Fruit fly (Drosophila melanogaster) whole organism, embryonic: ENCODE results near the gene cry.

ENCODE experiments used
- B-H1 ChIP-seq: fragments of 200-800 bp; sonication (Bioruptor generic); IDR thresholded peaks from 3 replicates; pipeline ENCODE4 v1.3.6; 2022; ENCODE audit warnings: missing biosample characterization, missing genetic modification characterization
- CG10267 ChIP-seq: fragments of 200-800 bp; sonication (Bioruptor generic); optimal IDR thresholded peaks from 2 replicates; lab custom pipeline; 2018; ENCODE audit warnings: missing biosample characterization, mild to moderate bottlenecking, missing genetic modification characterization, moderate library complexity
- CG12744 ChIP-seq: fragments of 200-800 bp; sonication (Bioruptor generic); optimal IDR thresholded peaks from 2 replicates; lab custom pipeline; 2016; ENCODE audit warnings: missing biosample characterization, missing genetic modification characterization
- CG15514 ChIP-seq: fragments of 200-800 bp; sonication (Bioruptor generic); optimal IDR thresholded peaks from 3 replicates; lab custom pipeline; 2017; ENCODE audit warnings: missing biosample characterization, missing genetic modification characterization, mild to moderate bottlenecking, moderate library complexity, missing genetic modification reagents
- CG1792 ChIP-seq: fragments of 200-800 bp; sonication (Bioruptor generic); optimal IDR thresholded peaks from 2 replicates; lab custom pipeline; 2016; ENCODE audit warnings: missing biosample characterization, missing genetic modification characterization
- CG18764 ChIP-seq: fragments of 200-800 bp; sonication (Bioruptor generic); optimal IDR thresholded peaks from 3 replicates; lab custom pipeline; 2016; ENCODE audit warnings: missing biosample characterization, missing genetic modification characterization
- CG2129 ChIP-seq: fragments of 200-800 bp; sonication (Bioruptor generic); IDR thresholded peaks from 2 replicates; pipeline ENCODE4 v1.3.6; 2022; ENCODE audit warnings: missing biosample characterization, missing genetic modification characterization; ENCODE audit not compliant: partially characterized antibody
- CG2678 ChIP-seq: fragments of 200-800 bp; sonication (Bioruptor generic); optimal IDR thresholded peaks from 3 replicates; lab custom pipeline; 2019; ENCODE audit warnings: missing biosample characterization, mild to moderate bottlenecking, missing genetic modification characterization, moderate library complexity
- CG2889 ChIP-seq: fragments of 200-800 bp; sonication (Bioruptor generic); IDR thresholded peaks from 3 replicates; pipeline ENCODE4 v1.3.6; 2022; ENCODE audit warnings: missing biosample characterization, missing genetic modification characterization
- CG3065 ChIP-seq: fragments of 200-800 bp; sonication (Bioruptor generic); optimal IDR thresholded peaks from 2 replicates; lab custom pipeline; 2016; ENCODE audit warnings: missing biosample characterization, missing genetic modification characterization
- CG4328 ChIP-seq: fragments of 200-800 bp; sonication (Bioruptor generic); optimal IDR thresholded peaks from 3 replicates; lab custom pipeline; 2017; ENCODE audit warnings: missing biosample characterization, missing genetic modification reagents, missing genetic modification characterization
- CG4854 ChIP-seq: fragments of 200-800 bp; sonication (Bioruptor generic); optimal IDR thresholded peaks from 2 replicates; lab custom pipeline; 2016; ENCODE audit warnings: missing biosample characterization, missing genetic modification characterization, inconsistent platforms
- CG6254 ChIP-seq: fragments of 200-800 bp; sonication (Bioruptor generic); optimal IDR thresholded peaks from 3 replicates; lab custom pipeline; 2017; ENCODE audit warnings: mild to moderate bottlenecking, missing biosample characterization, missing genetic modification reagents, missing genetic modification characterization
- CG6683 ChIP-seq: fragments of 200-800 bp; sonication (Bioruptor generic); optimal IDR thresholded peaks from 2 replicates; lab custom pipeline; 2017; ENCODE audit warnings: missing biosample characterization, mild to moderate bottlenecking, missing genetic modification characterization, missing genetic modification reagents
- CG7786 ChIP-seq: fragments of 200-800 bp; sonication (Bioruptor generic); optimal IDR thresholded peaks from 2 replicates; lab custom pipeline; 2016; ENCODE audit warnings: missing biosample characterization, missing genetic modification characterization
- CG7839 ChIP-seq: fragments of 200-800 bp; sonication (Bioruptor generic); optimal IDR thresholded peaks from 3 replicates; lab custom pipeline; 2018; ENCODE audit warnings: missing biosample characterization, mild to moderate bottlenecking, missing genetic modification characterization, moderate library complexity
- CG8944 ChIP-seq: fragments of 200-800 bp; sonication (Bioruptor generic); optimal IDR thresholded peaks from 3 replicates; lab custom pipeline; 2016; ENCODE audit warnings: missing biosample characterization, missing genetic modification characterization
- CTCF ChIP-seq: fragments of 200-800 bp; sonication (Bioruptor generic); optimal IDR thresholded peaks from 2 replicates; lab custom pipeline; 2017; ENCODE audit warnings: missing biosample characterization, mild to moderate bottlenecking, missing genetic modification characterization, moderate library complexity
- Camta ChIP-seq: fragments of 200-800 bp; sonication (Bioruptor generic); optimal IDR thresholded peaks from 2 replicates; lab custom pipeline; 2016; ENCODE audit warnings: missing biosample characterization, missing genetic modification characterization
- Fer3 ChIP-seq: fragments of 200-800 bp; sonication (Bioruptor generic); optimal IDR thresholded peaks from 2 replicates; lab custom pipeline; 2018; ENCODE audit warnings: missing biosample characterization, mild to moderate bottlenecking, missing genetic modification characterization, moderate library complexity
- HLH4C ChIP-seq: fragments of 200-800 bp; sonication (Bioruptor generic); IDR thresholded peaks from 3 replicates; pipeline ENCODE4 v1.3.6; 2022; ENCODE audit warnings: missing biosample characterization, missing genetic modification characterization; ENCODE audit not compliant: partially characterized antibody
- Hmr ChIP-seq: fragments of 200-800 bp; sonication (Bioruptor generic); optimal IDR thresholded peaks from 3 replicates; lab custom pipeline; 2017; ENCODE audit warnings: mild to moderate bottlenecking, missing biosample characterization, missing genetic modification reagents, missing genetic modification characterization
- Hr51 ChIP-seq, 2 experiments: fragments of 200-800 bp; sonication (Bioruptor generic); optimal IDR thresholded peaks; 2 replicates in 1 of 2; 3 replicates in 1 of 2; lab custom pipeline; 2016 to 2018; ENCODE audit warnings: missing biosample characterization in 2 of 2, missing genetic modification characterization in 2 of 2, mild to moderate bottlenecking in 1 of 2, moderate library complexity in 1 of 2
- Hsf ChIP-seq: fragments of 200-800 bp; sonication (Bioruptor generic); optimal IDR thresholded peaks from 3 replicates; lab custom pipeline; 2016; ENCODE audit warnings: missing biosample characterization, missing genetic modification characterization
- Kr ChIP-seq: fragments of 200-800 bp; sonication (Bioruptor generic); optimal IDR thresholded peaks from 2 replicates; lab custom pipeline; 2017; ENCODE audit warnings: missing biosample characterization, mild to moderate bottlenecking, missing genetic modification characterization
- NfI ChIP-seq: fragments of 200-800 bp; sonication (Bioruptor generic); optimal IDR thresholded peaks from 3 replicates; lab custom pipeline; 2018; ENCODE audit warnings: missing biosample characterization, mild to moderate bottlenecking, missing genetic modification characterization, moderate library complexity
- Pdp1 ChIP-seq, 2 experiments: fragments of 200-800 bp; sonication (Bioruptor generic); optimal IDR thresholded peaks; 3 replicates each; lab custom pipeline; 2016; ENCODE audit warnings: missing biosample characterization in 2 of 2, missing genetic modification characterization in 2 of 2, mild to moderate bottlenecking in 1 of 2, moderate library complexity in 1 of 2
- Sox100B ChIP-seq: fragments of 200-800 bp; sonication (Bioruptor generic); optimal IDR thresholded peaks from 3 replicates; lab custom pipeline; 2018; ENCODE audit warnings: missing biosample characterization, mild to moderate bottlenecking, missing genetic modification characterization
- Spps ChIP-seq: fragments of 200-800 bp; sonication (Bioruptor generic); optimal IDR thresholded peaks from 2 replicates; lab custom pipeline; 2018; ENCODE audit warnings: missing biosample characterization, mild to moderate bottlenecking, missing genetic modification characterization
- Stat92E ChIP-seq, 3 experiments: fragments of >200 bp in 2 of 3; fragments of 200-800 bp in 1 of 3; sonication (Bioruptor generic) in 1 of 3; optimal IDR thresholded peaks; 2 replicates each; lab custom pipeline; 2017 to 2019; ENCODE audit warnings: missing biosample characterization in 3 of 3, missing genetic modification characterization in 3 of 3, mild to moderate bottlenecking in 1 of 3, moderate library complexity in 1 of 3
- Taf1 ChIP-seq: fragments of 200-800 bp; sonication (Bioruptor generic); IDR thresholded peaks from 2 replicates; pipeline ENCODE4 v1.3.6; 2022; ENCODE audit warnings: missing biosample characterization, missing genetic modification characterization
- Usf ChIP-seq: fragments of 200-800 bp; sonication (Bioruptor generic); optimal IDR thresholded peaks from 2 replicates; lab custom pipeline; 2017; ENCODE audit warnings: missing genotype, missing biosample characterization, missing genetic modification characterization
- Xbp1 ChIP-seq: fragments of 200-800 bp; sonication (Bioruptor generic); optimal IDR thresholded peaks from 3 replicates; lab custom pipeline; 2016; ENCODE audit warnings: missing biosample characterization, mild to moderate bottlenecking, missing genetic modification characterization
- Xrp1 ChIP-seq: fragments of 200-800 bp; sonication (Bioruptor generic); IDR thresholded peaks from 2 replicates; pipeline ENCODE4 v1.3.6; 2022; ENCODE audit warnings: missing biosample characterization, missing genetic modification characterization
- ab ChIP-seq: fragments of 200-800 bp; sonication (Bioruptor generic); optimal IDR thresholded peaks from 2 replicates; lab custom pipeline; 2016; ENCODE audit warnings: missing biosample characterization, missing genetic modification characterization
- abd-A ChIP-seq: fragments of 200-800 bp; sonication (Bioruptor generic); optimal IDR thresholded peaks from 3 replicates; lab custom pipeline; 2019; ENCODE audit warnings: missing biosample characterization, mild to moderate bottlenecking, missing genetic modification characterization, moderate library complexity
- al ChIP-seq: fragments of 200-800 bp; sonication (Bioruptor generic); IDR thresholded peaks from 2 replicates; pipeline ENCODE4 v1.3.6; 2022; ENCODE audit warnings: missing biosample characterization, missing genetic modification characterization
- chif ChIP-seq, 2 experiments: fragments of 200-800 bp; sonication (Bioruptor generic); optimal IDR thresholded peaks; 3 replicates each; lab custom pipeline; 2016; ENCODE audit warnings: missing biosample characterization in 2 of 2, missing genetic modification characterization in 2 of 2
- fd102C ChIP-seq: fragments of 200-800 bp; sonication (Bioruptor generic); optimal IDR thresholded peaks from 2 replicates; lab custom pipeline; 2018; ENCODE audit warnings: missing biosample characterization, mild to moderate bottlenecking, missing genetic modification characterization, moderate library complexity
- lbe ChIP-seq: fragments of 200-800 bp; sonication (Bioruptor generic); optimal IDR thresholded peaks from 2 replicates; lab custom pipeline; 2016; ENCODE audit warnings: missing biosample characterization, mild to moderate bottlenecking, missing genetic modification characterization
- nmo ChIP-seq: fragments of 200-800 bp; sonication (Bioruptor generic); optimal IDR thresholded peaks from 2 replicates; lab custom pipeline; 2018; ENCODE audit warnings: missing biosample characterization, mild to moderate bottlenecking, missing genetic modification characterization, moderate library complexity
- otp ChIP-seq: fragments of 200-800 bp; sonication (Bioruptor generic); IDR thresholded peaks from 3 replicates; pipeline ENCODE4, ENCODE4 v1.3.6; 2022; ENCODE audit warnings: missing biosample characterization, missing genetic modification characterization
- pros ChIP-seq: fragments of 200-800 bp; sonication (Bioruptor generic); optimal IDR thresholded peaks from 3 replicates; lab custom pipeline; 2019; ENCODE audit warnings: missing biosample characterization, mild to moderate bottlenecking, missing genetic modification characterization, moderate library complexity
- pzg ChIP-seq: fragments of 200-800 bp; sonication (Bioruptor generic); optimal IDR thresholded peaks from 3 replicates; lab custom pipeline; 2018; ENCODE audit warnings: missing biosample characterization, mild to moderate bottlenecking, missing genetic modification characterization, moderate library complexity
- ranshi ChIP-seq: fragments of 200-800 bp; sonication (Bioruptor generic); IDR thresholded peaks from 2 replicates; pipeline ENCODE4 v1.3.6; 2022; ENCODE audit warnings: missing biosample characterization, missing genetic modification characterization
- repo ChIP-seq: fragments of 200-800 bp; sonication (Bioruptor generic); optimal IDR thresholded peaks from 2 replicates; lab custom pipeline; 2016; ENCODE audit warnings: missing biosample characterization, missing genetic modification characterization
- seq ChIP-seq: fragments of 200-800 bp; sonication (Bioruptor generic); IDR thresholded peaks from 2 replicates; pipeline ENCODE4 v1.3.6; 2022; ENCODE audit warnings: missing biosample characterization, missing genetic modification characterization
- sqz ChIP-seq: fragments of 200-800 bp; sonication (Bioruptor generic); optimal IDR thresholded peaks from 3 replicates; lab custom pipeline; 2018; ENCODE audit warnings: missing biosample characterization, mild to moderate bottlenecking, missing genetic modification characterization
- trh ChIP-seq: fragments of 200-800 bp; sonication (Bioruptor generic); optimal IDR thresholded peaks from 2 replicates; lab custom pipeline; 2016; ENCODE audit warnings: missing biosample characterization, missing genetic modification characterization

Gene cry

dm6 chr3R:19226137-19226873 lies 14.4 kb downstream of the cry start, which contains the start of gene vib (continued):
- TF ChIP-seq CG6254 (GFP tag; lab: Kevin White, UChicago) (peak; percentile 11), CG10267 (peak; percentile 75), repo (GFP tag; lab: Kevin White, UChicago) (no peak), Kr (GFP tag; lab: Kevin White, UChicago) (no peak), CTCF (GFP tag; lab: Kevin White, UChicago) (no peak), pros (GFP tag; lab: Kevin White, UChicago) (no peak), CG12744 (GFP tag; lab: Kevin White, UChicago) (no peak), CG15514 (peak; percentile 96), Fer3 (tag; lab: Kevin White, UChicago) (peak; percentile 53), lbe (peak; percentile 28), B-H1 (no peak), CG4854 (no peak), CG7839 (tag; lab: Kevin White, UChicago) (no peak), CG6683 (GFP tag; lab: Kevin White, UChicago) (no peak), HLH4C (GFP tag; lab: Robert Waterston, UW) (peak; percentile 97), Spps (tag; lab: Kevin White, UChicago) (peak; percentile 2), Hmr (GFP tag; lab: Kevin White, UChicago) (peak; percentile 72), sqz (no peak), CG1792 (GFP tag; lab: Kevin White, UChicago) (no peak), Camta (no peak), CG2129 (GFP tag; lab: Robert Waterston, UW) (peak; percentile 35; the same call in 1 of the 2 replicates), Stat92E (GFP tag; optimal IDR thresholded peaks at IDR 0.05; lab: Kevin White, UChicago) (no peak), CG3065 (GFP tag; lab: Kevin White, UChicago) (no peak), Usf (no peak), CG4328 (GFP tag; lab: Kevin White, UChicago) (peak; percentile 39), CG18764 (peak; percentile 29), Xbp1 (GFP tag; lab: Kevin White, UChicago) (peak; percentile 63), NfI (GFP tag; lab: Kevin White, UChicago) (peak; percentile 60), CG8944 (GFP tag; lab: Kevin White, UChicago) (no peak), chif (GFP tag; optimal IDR thresholded peaks at IDR 0.05; lab: Kevin White, UChicago) (no peak), Hsf (GFP tag; lab: Kevin White, UChicago) (peak; percentile 43), ab (no peak), trh (GFP tag; lab: Kevin White, UChicago) (peak; percentile 1), otp (peak; percentile 73; the same call in 1 of the 3 replicates), Hr51 (GFP tag; optimal IDR thresholded peaks at IDR 0.05; lab: Kevin White, UChicago) (no peak), Pdp1 (GFP tag; optimal IDR thresholded peaks at IDR 0.05; lab: Kevin White, UChicago) (peak; percentile 5 to 26), CG7786 (no peak), fd102C (GFP tag; lab: Kevin White, UChicago) (no peak), pzg (peak; percentile 87), al (GFP tag; lab: Robert Waterston, UW) (peak; percentile 28; the same call in 1 of the 2 replicates), nmo (peak; percentile 61), CG2678 (tag; lab: Kevin White, UChicago) (peak; percentile 72), ranshi (peak; percentile 58; the same call in 1 of the 2 replicates), Xrp1 (peak; percentile 73), abd-A (tag; lab: Kevin White, UChicago) (no peak), CG2889 (0 out of 3 replicates have a peak, but pooled peaks have one; percentile 26), Sox100B (GFP tag; lab: Kevin White, UChicago) (no peak), Taf1 (GFP tag; lab: Robert Waterston, UW) (no peak), seq (peak; percentile 20; the same call in 1 of the 2 replicates)
